Fruit fly (Drosophila melanogaster): ENCODE results near the gene Sgsf.
A peak's percentile ranks its signal among the peaks of the same experiment; 100 is the strongest.

Sgsf gene

dm6 chr3R:12369793-12370642 lies 28.5 kb downstream of the Sgsf start:
- TF ChIP-seq fd96Ca (GFP tag; IDR thresholded peaks at IDR 0.05) (no peak), CG17806 (tag; optimal IDR thresholded peaks at IDR 0.05) (no peak), gl (tag; optimal IDR thresholded peaks at IDR 0.05) (no peak), CG8301 (tag; optimal IDR thresholded peaks at IDR 0.05) (no peak), CG4496 (GFP tag; IDR thresholded peaks at IDR 0.05) (no peak), Snoo (tag; optimal IDR thresholded peaks at IDR 0.05) (no peak), CG12605 (GFP tag; IDR thresholded peaks at IDR 0.05) (no peak), CG13204 (GFP tag; optimal IDR thresholded peaks at IDR 0.05) (no peak), CG9948 (tag; optimal IDR thresholded peaks at IDR 0.05) (no peak), rn (GFP tag; IDR thresholded peaks at IDR 0.05) (no peak), CG14655 (GFP tag; optimal IDR thresholded peaks at IDR 0.05) (no peak), CG34367 (tag; optimal IDR thresholded peaks at IDR 0.05) (no peak), CG10348 (GFP tag; IDR thresholded peaks at IDR 0.05) (no peak), Pif1B (GFP tag; optimal IDR thresholded peaks at IDR 0.05) (no peak), CG32121 (GFP tag; IDR thresholded peaks at IDR 0.05) (no peak)

- TF ChIP-seq CG32121 (GFP tag; IDR thresholded peaks at IDR 0.05) (no peak), CG9948 (tag; optimal IDR thresholded peaks at IDR 0.05) (no peak), Pif1B (GFP tag; optimal IDR thresholded peaks at IDR 0.05) (no peak), EcR (GFP tag; optimal IDR thresholded peaks at IDR 0.05) (peak; percentile 84), CG17806 (tag; optimal IDR thresholded peaks at IDR 0.05) (no peak), CG8301 (tag; optimal IDR thresholded peaks at IDR 0.05) (no peak), rn (GFP tag; IDR thresholded peaks at IDR 0.05) (no peak), D1 (tag; optimal IDR thresholded peaks at IDR 0.05) (no peak), CG4496 (GFP tag; IDR thresholded peaks at IDR 0.05) (no peak), CG34367 (tag; optimal IDR thresholded peaks at IDR 0.05) (no peak), gl (tag; optimal IDR thresholded peaks at IDR 0.05) (no peak), CG15710 (tag; optimal IDR thresholded peaks at IDR 0.05) (no peak), CG12605 (GFP tag; IDR thresholded peaks at IDR 0.05) (peak; percentile 10; the same call in 1 of the 2 replicates)
These were observed 29.1 kb downstream of the Sgsf start for dm6 chr3R:12370643-12370995.

dm6 chr3R:12371671-12372070 lies 30.2 kb downstream of the Sgsf start, which contains the start of gene GstD2:
GstD2 (plus strand) TSS chr3R:12371971.
- no peak for TF ChIP-seq gl (tag; optimal IDR thresholded peaks at IDR 0.05)
- TF ChIP-seq Snoo (tag; optimal IDR thresholded peaks at IDR 0.05) = no peak
- TF ChIP-seq CG9948 (tag; optimal IDR thresholded peaks at IDR 0.05) = no peak

DNA sequence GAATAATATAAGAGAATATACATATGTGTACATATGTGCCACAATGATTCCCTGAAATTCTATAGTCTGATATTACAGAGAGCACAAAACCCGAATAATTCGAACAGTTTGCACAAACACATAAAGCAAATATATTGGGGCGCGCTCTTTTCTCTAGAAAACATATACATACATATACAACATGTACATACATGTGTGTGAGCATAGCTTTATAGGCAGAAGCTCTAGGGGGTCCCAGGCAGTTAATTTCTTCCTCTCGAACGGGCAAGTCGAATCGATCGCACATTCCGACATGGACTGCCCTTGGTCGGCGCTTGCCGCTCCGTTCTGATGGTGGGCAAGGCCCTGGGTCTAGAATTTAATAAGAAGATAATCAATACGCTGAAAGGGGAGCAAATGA lies 31.3 kb downstream of the Sgsf start, which contains the start of gene GstD3:
Gene GstD3 (plus strand): TSS at position 269 of the 400 bp plus-strand sequence.
- TF ChIP-seq CG12605 (GFP tag; IDR thresholded peaks at IDR 0.05) (no peak), rn (GFP tag; IDR thresholded peaks at IDR 0.05) (no peak), CG13204 (GFP tag; optimal IDR thresholded peaks at IDR 0.05) (no peak), EcR (GFP tag; optimal IDR thresholded peaks at IDR 0.05) (peak; percentile 25), CG4496 (GFP tag; IDR thresholded peaks at IDR 0.05) (no peak)

DNA sequence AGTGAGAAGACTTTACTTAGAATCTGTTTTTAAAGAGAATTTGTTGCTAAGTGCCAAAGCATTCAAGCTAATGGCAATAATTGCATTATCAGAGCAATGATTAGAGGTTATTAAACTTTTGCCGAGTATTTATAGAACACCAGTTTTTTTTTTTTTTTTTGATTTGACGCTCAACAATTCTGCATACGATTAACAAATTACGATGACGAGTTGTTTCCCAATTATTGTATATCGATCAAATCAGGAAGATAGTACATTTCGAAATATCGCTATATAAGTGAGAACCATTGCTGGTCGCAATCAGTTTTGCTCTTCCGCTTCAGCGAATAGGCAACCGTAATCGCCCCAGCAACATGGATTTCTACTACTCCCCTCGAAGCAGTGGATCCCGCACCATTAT lies 32.3 kb downstream of the Sgsf start, which contains the start of gene GstD4:
Gene GstD4 (plus strand): TSS at position 301 of the 400 bp plus-strand sequence.
- TF ChIP-seq EcR (GFP tag; optimal IDR thresholded peaks at IDR 0.05) (peak; percentile 21), CG4496 (GFP tag; IDR thresholded peaks at IDR 0.05) (no peak)

- no peak for TF ChIP-seq CG32121 (GFP tag; IDR thresholded peaks at IDR 0.05)
- peak; percentile 76 for TF ChIP-seq EcR (GFP tag; optimal IDR thresholded peaks at IDR 0.05)
- TF ChIP-seq rn (GFP tag; IDR thresholded peaks at IDR 0.05) = no peak
- no peak for TF ChIP-seq gl (tag; optimal IDR thresholded peaks at IDR 0.05)
- no peak for TF ChIP-seq CG4496 (GFP tag; IDR thresholded peaks at IDR 0.05)
- no peak for TF ChIP-seq Pif1A (GFP tag; optimal IDR thresholded peaks at IDR 0.05)
- TF ChIP-seq CG10348 (GFP tag; IDR thresholded peaks at IDR 0.05) = no peak
- no peak for TF ChIP-seq CG8301 (tag; optimal IDR thresholded peaks at IDR 0.05)
- no peak for TF ChIP-seq fd96Ca (GFP tag; IDR thresholded peaks at IDR 0.05)
These were observed 33.8 kb downstream of the Sgsf start, which contains the start of gene GstD5 for dm6 chr3R:12375258-12375783. GstD5 (plus strand) TSS chr3R:12375733.

DNA sequence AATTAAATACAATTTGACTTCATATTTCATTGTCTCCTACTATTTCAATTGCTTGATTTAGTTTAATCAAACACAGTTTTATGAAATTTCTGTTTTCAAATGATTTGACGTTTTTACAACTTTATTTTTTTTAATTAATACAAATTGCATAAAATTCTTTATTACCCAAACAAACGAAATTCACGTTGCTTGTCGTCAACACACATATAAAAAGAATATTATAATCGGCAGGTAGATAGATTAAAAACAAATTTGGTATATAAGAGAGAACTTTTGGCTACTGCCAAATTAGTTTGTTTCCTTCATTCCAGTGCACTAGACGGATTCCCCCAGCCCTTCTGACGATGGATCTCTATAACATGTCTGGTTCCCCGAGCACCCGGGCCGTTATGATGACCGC lies 35.4 kb downstream of the Sgsf start, which contains the start of gene GstD6:
Gene GstD6 (plus strand): TSS at position 301 of the 400 bp plus-strand sequence.
- no peak for TF ChIP-seq CG32121 (GFP tag; IDR thresholded peaks at IDR 0.05)
- no peak for TF ChIP-seq CG13204 (GFP tag; optimal IDR thresholded peaks at IDR 0.05)
- no peak for TF ChIP-seq Snoo (tag; optimal IDR thresholded peaks at IDR 0.05)
- TF ChIP-seq CG12605 (GFP tag; IDR thresholded peaks at IDR 0.05) = no peak
- TF ChIP-seq EcR (GFP tag; optimal IDR thresholded peaks at IDR 0.05) = no peak
- TF ChIP-seq Pif1B (GFP tag; optimal IDR thresholded peaks at IDR 0.05) = no peak
- TF ChIP-seq CG9948 (tag; optimal IDR thresholded peaks at IDR 0.05) = no peak
- no peak for TF ChIP-seq CG8159 (tag; optimal IDR thresholded peaks at IDR 0.05)
- no peak for TF ChIP-seq fd96Ca (GFP tag; IDR thresholded peaks at IDR 0.05)
- no peak for TF ChIP-seq CG15710 (tag; optimal IDR thresholded peaks at IDR 0.05)
- TF ChIP-seq CG10348 (GFP tag; IDR thresholded peaks at IDR 0.05) = no peak
- TF ChIP-seq gl (tag; optimal IDR thresholded peaks at IDR 0.05) = no peak
- no peak for TF ChIP-seq Pif1A (GFP tag; optimal IDR thresholded peaks at IDR 0.05)
- TF ChIP-seq CG8301 (tag; optimal IDR thresholded peaks at IDR 0.05) = no peak
- no peak for TF ChIP-seq D1 (tag; optimal IDR thresholded peaks at IDR 0.05)

Data from whole organism, pupa.